Fruit fly (Drosophila melanogaster) whole organism, embryonic: ENCODE measurements around the gene CG13995.

Experiments
- ATbp ChIP-seq: fragments of 200-800 bp; sonication (Bioruptor generic); optimal IDR thresholded peaks from 2 replicates; lab custom pipeline; 2017; ENCODE audit warnings: missing biosample characterization, mild to moderate bottlenecking, missing genetic modification characterization, missing genetic modification reagents
- Awh ChIP-seq: fragments of 200-800 bp; sonication (Bioruptor generic); IDR thresholded peaks from 2 replicates; pipeline ENCODE4, ENCODE4 v1.3.6; 2022; ENCODE audit warnings: missing biosample characterization, missing genetic modification characterization
- CG10209 ChIP-seq: fragments of 200-800 bp; sonication (Bioruptor generic); optimal IDR thresholded peaks from 3 replicates; lab custom pipeline; 2017; ENCODE audit warnings: missing biosample characterization, mild to moderate bottlenecking, missing genetic modification characterization, missing genetic modification reagents
- CG10565 ChIP-seq: fragments of 200-800 bp; sonication (Bioruptor generic); optimal IDR thresholded peaks from 3 replicates; lab custom pipeline; 2016; ENCODE audit warnings: missing biosample characterization, mild to moderate bottlenecking, missing genetic modification characterization
- CG11695 ChIP-seq: fragments of 200-800 bp; sonication (Bioruptor generic); IDR thresholded peaks from 3 replicates; pipeline ENCODE4 v1.3.6; 2022; ENCODE audit warnings: missing biosample characterization, missing genetic modification characterization
- CG11696 ChIP-seq: fragments of 200-800 bp; sonication (Bioruptor generic); IDR thresholded peaks from 2 replicates; pipeline ENCODE4 v1.3.6; 2022; ENCODE audit warnings: missing biosample characterization, missing genetic modification characterization
- CG13624 ChIP-seq: fragments of 200-800 bp; sonication (Bioruptor generic); optimal IDR thresholded peaks from 2 replicates; lab custom pipeline; 2016; ENCODE audit warnings: missing biosample characterization, missing genetic modification characterization
- CG16813 ChIP-seq: fragments of 200-800 bp; sonication (Bioruptor generic); IDR thresholded peaks from 3 replicates; pipeline ENCODE4 v1.3.6; 2022; ENCODE audit warnings: missing biosample characterization, missing genetic modification characterization; ENCODE audit not compliant: partially characterized antibody
- CG16815 ChIP-seq: fragments of 200-800 bp; sonication (Bioruptor generic); optimal IDR thresholded peaks from 3 replicates; lab custom pipeline; 2017; ENCODE audit warnings: missing biosample characterization, mild to moderate bottlenecking, missing genetic modification characterization
- CG16863 ChIP-seq: fragments of 200-800 bp; sonication (Bioruptor generic); optimal IDR thresholded peaks from 3 replicates; lab custom pipeline; 2016; ENCODE audit warnings: missing biosample characterization, missing genetic modification characterization
- CG17359 ChIP-seq: fragments of 200-800 bp; sonication (Bioruptor generic); optimal IDR thresholded peaks from 3 replicates; lab custom pipeline; 2018; ENCODE audit warnings: missing biosample characterization, mild to moderate bottlenecking, missing genetic modification characterization, moderate library complexity
- CG17361 ChIP-seq: fragments of 200-800 bp; sonication (Bioruptor generic); IDR thresholded peaks from 3 replicates; pipeline ENCODE4 v1.3.6; 2022; ENCODE audit warnings: missing biosample characterization, missing genetic modification characterization
- CG18262 ChIP-seq: fragments of 200-800 bp; optimal IDR thresholded peaks from 3 replicates; lab custom pipeline; 2019; ENCODE audit warnings: missing biosample characterization, mild to moderate bottlenecking, missing genetic modification characterization, moderate library complexity
- CG31441 ChIP-seq: fragments of 200-800 bp; sonication (Bioruptor generic); IDR thresholded peaks from 2 replicates; pipeline ENCODE4 v1.3.6; 2022; ENCODE audit warnings: missing biosample characterization, missing genetic modification characterization
- CG3407 ChIP-seq: fragments of 200-800 bp; sonication (Bioruptor generic); optimal IDR thresholded peaks from 2 replicates; lab custom pipeline; 2018; ENCODE audit warnings: missing biosample characterization, mild to moderate bottlenecking, missing genetic modification characterization
- CG3847 ChIP-seq: fragments of 200-800 bp; sonication (Bioruptor generic); IDR thresholded peaks from 2 replicates; pipeline ENCODE4 v1.3.6; 2022; ENCODE audit warnings: missing biosample characterization, missing genetic modification characterization
- Chrac-16 ChIP-seq: fragments of 200-800 bp; sonication (Bioruptor generic); optimal IDR thresholded peaks from 3 replicates; lab custom pipeline; 2016; ENCODE audit warnings: missing biosample characterization, missing genetic modification characterization
- CkIIα-i1 ChIP-seq: fragments of 200-800 bp; sonication (Bioruptor generic); IDR thresholded peaks from 2 replicates; pipeline ENCODE4 v1.3.6; 2022; ENCODE audit warnings: missing biosample characterization, missing genetic modification characterization
- CoRest ChIP-seq: fragments of 200-800 bp; sonication (Bioruptor generic); optimal IDR thresholded peaks from 3 replicates; lab custom pipeline; 2018; ENCODE audit warnings: missing biosample characterization, mild to moderate bottlenecking, missing genetic modification characterization, moderate library complexity
- Dad ChIP-seq: fragments of 200-800 bp; sonication (Bioruptor generic); optimal IDR thresholded peaks from 3 replicates; lab custom pipeline; 2016; ENCODE audit warnings: missing biosample characterization, missing genetic modification characterization
- Dek ChIP-seq: fragments of 200-800 bp; sonication (Bioruptor generic); optimal IDR thresholded peaks from 3 replicates; lab custom pipeline; 2019; ENCODE audit warnings: missing biosample characterization, mild to moderate bottlenecking, missing genetic modification characterization, moderate library complexity
- Dll ChIP-seq: fragments of 200-800 bp; sonication (Bioruptor generic); IDR thresholded peaks from 4 replicates; pipeline ENCODE4 v1.3.6; 2022; ENCODE audit warnings: missing biosample characterization, missing genetic modification characterization; ENCODE audit not compliant: partially characterized antibody
- Doc3 ChIP-seq: fragments of 200-800 bp; sonication (Bioruptor generic); IDR thresholded peaks from 3 replicates; pipeline ENCODE4 v1.3.6; 2022; ENCODE audit warnings: missing biosample characterization, missing genetic modification characterization; ENCODE audit not compliant: partially characterized antibody
- HmgZ ChIP-seq: fragments of 200-800 bp; sonication (Bioruptor generic); optimal IDR thresholded peaks from 2 replicates; lab custom pipeline; 2018; ENCODE audit warnings: missing biosample characterization, mild to moderate bottlenecking, missing genetic modification characterization
- Hmx ChIP-seq: fragments of 200-800 bp; sonication (Bioruptor generic); optimal IDR thresholded peaks from 2 replicates; lab custom pipeline; 2016; ENCODE audit warnings: missing biosample characterization, missing genetic modification characterization
- MBD-R2 ChIP-seq: fragments of 200-800 bp; sonication (Bioruptor generic); IDR thresholded peaks from 2 replicates; pipeline ENCODE4 v1.3.6; 2022; ENCODE audit warnings: missing biosample characterization, missing genetic modification characterization
- Med ChIP-seq: fragments of 200-800 bp; sonication (Bioruptor generic); peaks from one replicate; lab custom pipeline; 2016; ENCODE audit warnings: missing biosample characterization, missing genetic modification characterization, mild to moderate bottlenecking, inconsistent platforms, moderate library complexity
- Usf ChIP-seq: fragments of 200-800 bp; sonication (Bioruptor generic); optimal IDR thresholded peaks from 2 replicates; lab custom pipeline; 2017; ENCODE audit warnings: missing genotype, missing biosample characterization, missing genetic modification characterization
- Vsx1 ChIP-seq: fragments of 200-800 bp; sonication (Bioruptor generic); optimal IDR thresholded peaks from 2 replicates; lab custom pipeline; 2017; ENCODE audit warnings: missing biosample characterization, mild to moderate bottlenecking, missing genetic modification characterization, missing genetic modification reagents
- Xbp1 ChIP-seq: fragments of 200-800 bp; sonication (Bioruptor generic); optimal IDR thresholded peaks from 3 replicates; lab custom pipeline; 2016; ENCODE audit warnings: missing biosample characterization, mild to moderate bottlenecking, missing genetic modification characterization
- ac ChIP-seq: fragments of 200-800 bp; sonication (Bioruptor generic); optimal IDR thresholded peaks from 3 replicates; lab custom pipeline; 2017; ENCODE audit warnings: missing biosample characterization, mild to moderate bottlenecking, missing genetic modification characterization
- chinmo ChIP-seq: fragments of 200-800 bp; sonication (Bioruptor generic); IDR thresholded peaks from 4 replicates; pipeline ENCODE4 v1.3.6; 2022; ENCODE audit warnings: missing biosample characterization, missing genetic modification characterization; ENCODE audit not compliant: partially characterized antibody
- chm ChIP-seq: fragments of 200-800 bp; sonication (Bioruptor generic); IDR thresholded peaks from 2 replicates; pipeline ENCODE4 v1.3.6; 2022; ENCODE audit warnings: missing biosample characterization, missing genetic modification characterization
- chn ChIP-seq: fragments of 200-800 bp; sonication (Bioruptor generic); optimal IDR thresholded peaks from 2 replicates; lab custom pipeline; 2016; ENCODE audit warnings: missing biosample characterization, missing genetic modification characterization
- dmrt11E ChIP-seq: fragments of 200-800 bp; sonication (Bioruptor generic); optimal IDR thresholded peaks from 3 replicates; lab custom pipeline; 2018; ENCODE audit warnings: missing biosample characterization, mild to moderate bottlenecking, missing genetic modification characterization, moderate library complexity
- ems ChIP-seq: fragments of 200-800 bp; sonication (Bioruptor generic); optimal IDR thresholded peaks from 3 replicates; lab custom pipeline; 2016; ENCODE audit warnings: missing biosample characterization, missing genetic modification characterization
- esg ChIP-seq: fragments of 200-800 bp; sonication (Bioruptor generic); conservative IDR thresholded peaks from 2 replicates; pipeline ENCODE4 v1.3.6; 2022; ENCODE audit warnings: missing biosample characterization, missing genetic modification characterization
- fd96Cb ChIP-seq: fragments of 200-800 bp; sonication (Bioruptor generic); optimal IDR thresholded peaks from 2 replicates; lab custom pipeline; 2018; ENCODE audit warnings: missing biosample characterization, mild to moderate bottlenecking, missing genetic modification characterization, moderate library complexity
- gfzf ChIP-seq: fragments of 200-800 bp; sonication (Bioruptor generic); optimal IDR thresholded peaks from 2 replicates; lab custom pipeline; 2016; ENCODE audit warnings: missing biosample characterization, mild to moderate bottlenecking, missing genetic modification characterization, moderate library complexity
- grn ChIP-seq: fragments of 200-800 bp; sonication (Bioruptor generic); optimal IDR thresholded peaks from 3 replicates; lab custom pipeline; 2017; ENCODE audit warnings: missing biosample characterization, missing genetic modification characterization
- hkb ChIP-seq, 2 experiments: fragments of 200-800 bp in 1 of 2; fragments of >200 bp in 1 of 2; sonication (Bioruptor generic) in 1 of 2; IDR thresholded peaks in 1 of 2; optimal IDR thresholded peaks in 1 of 2; 2 replicates each; pipeline versions ENCODE4 v1.3.6 to Lab custom; 2017 to 2022; ENCODE audit warnings: missing biosample characterization in 1 of 2, missing genetic modification characterization in 1 of 2
- knrl ChIP-seq: fragments of 200-800 bp; sonication (Bioruptor generic); IDR thresholded peaks from 3 replicates; pipeline ENCODE4 v1.3.6; 2022; ENCODE audit warnings: missing biosample characterization, missing genetic modification characterization; ENCODE audit not compliant: partially characterized antibody
- pfk ChIP-seq: fragments of 200-800 bp; sonication (Bioruptor generic); optimal IDR thresholded peaks from 2 replicates; lab custom pipeline; 2018; ENCODE audit warnings: missing biosample characterization, mild to moderate bottlenecking, missing genetic modification characterization, moderate library complexity
- pnt ChIP-seq: fragments of 200-800 bp; sonication (Bioruptor generic); optimal IDR thresholded peaks from 3 replicates; lab custom pipeline; 2016; ENCODE audit warnings: missing biosample characterization, missing genetic modification characterization
- ssp ChIP-seq: fragments of 200-800 bp; sonication (Bioruptor generic); IDR thresholded peaks from 2 replicates; pipeline ENCODE4 v1.3.6; 2022; ENCODE audit warnings: missing biosample characterization, missing genetic modification characterization
- tap ChIP-seq: fragments of 200-800 bp; optimal IDR thresholded peaks from 3 replicates; lab custom pipeline; 2019; ENCODE audit warnings: missing biosample characterization, mild to moderate bottlenecking, missing genetic modification characterization, moderate library complexity
- vfl ChIP-seq: fragments of 200-800 bp; sonication (Bioruptor generic); optimal IDR thresholded peaks from 2 replicates; lab custom pipeline; 2016; ENCODE audit warnings: missing biosample characterization, missing genetic modification characterization
- yki ChIP-seq: fragments of >200 bp; optimal IDR thresholded peaks from 3 replicates; lab custom pipeline; 2018
- zen2 ChIP-seq: fragments of 200-800 bp; sonication (Bioruptor generic); IDR thresholded peaks from 3 replicates; pipeline ENCODE4 v1.3.6; 2022; ENCODE audit warnings: missing biosample characterization, missing genetic modification characterization; ENCODE audit not compliant: partially characterized antibody

Gene CG13995

dm6 chr2L:6019352-6020131, 34.6 kb upstream of the CG13995 start, which contains the start of gene H2.0 (continued):
- TF ChIP-seq vfl (GFP tag; lab: Kevin White, UChicago), result no peak
- peak; percentile 38 for TF ChIP-seq fd96Cb (tag; lab: Kevin White, UChicago)
- no peak for TF ChIP-seq pfk
- no peak for TF ChIP-seq knrl (GFP tag; lab: Robert Waterston, UW)
- peak; percentile 22 for TF ChIP-seq Xbp1 (GFP tag; lab: Kevin White, UChicago)
- peak; percentile 44 for TF ChIP-seq CG31441 (GFP tag; lab: Robert Waterston, UW)
- TF ChIP-seq ac (GFP tag; lab: Kevin White, UChicago), result peak; percentile 24
- TF ChIP-seq Hmx, result no peak
- TF ChIP-seq CG18262, result peak; percentile 74
- no peak for TF ChIP-seq gfzf
- no peak for TF ChIP-seq MBD-R2 (GFP tag; lab: Robert Waterston, UW)
- TF ChIP-seq chinmo (GFP tag; lab: Robert Waterston, UW), result no peak
- TF ChIP-seq Doc3, result no peak
- TF ChIP-seq CG17361 (GFP tag; lab: Robert Waterston, UW), result peak; percentile 58; the same call in 2 of the 3 replicates
- no peak for TF ChIP-seq CG13624 (GFP tag; lab: Kevin White, UChicago)
- TF ChIP-seq Dad, result no peak
- no peak for TF ChIP-seq hkb (optimal IDR thresholded peaks at IDR 0.05; lab: Kevin White, UChicago)
- TF ChIP-seq hkb (GFP tag; IDR thresholded peaks at IDR 0.05; lab: Robert Waterston, UW), result 0 out of 2 replicates have a peak, but pooled peaks have one; percentile 24
- TF ChIP-seq HmgZ (tag; lab: Kevin White, UChicago), result no peak
- TF ChIP-seq Dll (GFP tag; lab: Robert Waterston, UW), result no peak
- no peak for TF ChIP-seq CG11696 (GFP tag; lab: Robert Waterston, UW)
- TF ChIP-seq CG11695 (GFP tag; lab: Robert Waterston, UW), result 0 out of 3 replicates have a peak, but pooled peaks have one; percentile 28
- no peak for TF ChIP-seq zen2 (GFP tag; lab: Robert Waterston, UW)
- TF ChIP-seq ssp, result no peak
- TF ChIP-seq CkIIα-i1 (GFP tag; lab: Robert Waterston, UW), result no peak
- no peak for TF ChIP-seq Usf (GFP tag; lab: Kevin White, UChicago)
- TF ChIP-seq CG10565 (GFP tag; lab: Kevin White, UChicago), result no peak
- TF ChIP-seq ATbp, result peak; percentile 21
- peak; percentile 68 for TF ChIP-seq dmrt11E
- TF ChIP-seq CoRest (tag; lab: Kevin White, UChicago), result peak; percentile 38
- TF ChIP-seq CG17359 (tag; lab: Kevin White, UChicago), result no peak
- TF ChIP-seq yki (lab: Kevin White, UChicago), result no peak
- no peak for TF ChIP-seq CG16813 (GFP tag; lab: Robert Waterston, UW)
- peak; percentile 6 for TF ChIP-seq pnt (GFP tag; lab: Kevin White, UChicago)
- no peak for TF ChIP-seq chm (GFP tag; lab: Robert Waterston, UW)
- TF ChIP-seq CG3407 (GFP tag; lab: Kevin White, UChicago), result peak; percentile 21
- TF ChIP-seq Med (GFP tag; lab: Kevin White, UChicago), result peak; percentile 26
- peak; percentile 18 for TF ChIP-seq Chrac-16
- peak; percentile 37; the same call in 1 of the 2 replicates for TF ChIP-seq esg (GFP tag; lab: Robert Waterston, UW)
- TF ChIP-seq ems (GFP tag; lab: Kevin White, UChicago), result no peak
- peak; percentile 30 for TF ChIP-seq chn (GFP tag; lab: Kevin White, UChicago)
- TF ChIP-seq Vsx1 (GFP tag; lab: Kevin White, UChicago), result peak; percentile 50
- TF ChIP-seq CG16863 (GFP tag; lab: Kevin White, UChicago), result peak; percentile 13
- TF ChIP-seq Dek (tag; lab: Kevin White, UChicago), result no peak
- TF ChIP-seq CG10209, result peak; percentile 38
- TF ChIP-seq Awh (GFP tag; lab: Robert Waterston, UW), result peak; percentile 53
- TF ChIP-seq tap, result no peak
- peak; percentile 44 for TF ChIP-seq CG16815 (GFP tag; lab: Kevin White, UChicago)
- TF ChIP-seq grn (GFP tag; lab: Kevin White, UChicago), result peak; percentile 24
- TF ChIP-seq CG3847 (GFP tag; lab: Robert Waterston, UW), result no peak
